Worm (Caenorhabditis elegans) whole organism, mixed stage, embryonic: Measurements from ENCODE around the gene Y40B10A.5.

Source experiments
- blmp-1 ChIP-seq: fragments of 150-350 bp; optimal IDR thresholded peaks from 2 replicates; lab custom pipeline; 2014; ENCODE audit warnings: missing biosample characterization, missing genetic modification characterization
- lin-13 ChIP-seq: fragments of 150-350 bp; optimal IDR thresholded peaks from 2 replicates; lab custom pipeline; 2014; ENCODE audit warnings: missing biosample characterization, missing genetic modification characterization
- mep-1 ChIP-seq: fragments of 150-350 bp; optimal IDR thresholded peaks from 2 replicates; lab custom pipeline; 2017; ENCODE audit warnings: missing biosample characterization, missing genetic modification reagents, missing genetic modification characterization, inconsistent platforms
- nhr-12 ChIP-seq: fragments of 150-350 bp; optimal IDR thresholded peaks from 2 replicates; lab custom pipeline; 2014; ENCODE audit warnings: missing biosample characterization, missing genetic modification characterization
- nhr-237 ChIP-seq: fragments of 150-350 bp; optimal IDR thresholded peaks from 2 replicates; lab custom pipeline; 2014; ENCODE audit warnings: missing biosample characterization, missing genetic modification characterization
- snpc-4 ChIP-seq: fragments of 150-350 bp; optimal IDR thresholded peaks from 2 replicates; lab custom pipeline; 2014; ENCODE audit warnings: missing biosample characterization, missing genetic modification characterization
- sptf-1 ChIP-seq: sonication (generic microtip); optimal IDR thresholded peaks from 2 replicates; lab custom pipeline; 2017; ENCODE audit warnings: mild to moderate bottlenecking, missing genetic modification characterization, moderate library complexity, missing compliant biosample characterization
- tbx-8 ChIP-seq: fragments of 200-800 bp; sonication (Bioruptor generic); optimal IDR thresholded peaks from 2 replicates; lab custom pipeline; 2018; ENCODE audit warnings: mild to moderate bottlenecking, missing genetic modification characterization, moderate library complexity, missing compliant biosample characterization
- unc-62 ChIP-seq: fragments of 150-350 bp; optimal IDR thresholded peaks from 2 replicates; lab custom pipeline; 2014; ENCODE audit warnings: missing biosample characterization, missing genetic modification reagents, missing genetic modification characterization

ce11 chrV:2011777-2012176, 34.1 kb downstream of the Y40B10A.5 start, which contains the start of gene F59A7.7:
- TF ChIP-seq unc-62 (no peak), tbx-8 (GFP tag; lab: Kevin White, UChicago) (no peak), lin-13 (tag; lab: Kevin White, UChicago) (no peak), mep-1 (no peak), sptf-1 (tag; lab: Kevin White, UChicago) (no peak), nhr-12 (tag; lab: Kevin White, UChicago) (no peak), nhr-237 (tag; lab: Kevin White, UChicago) (no peak), blmp-1 (tag; lab: Kevin White, UChicago) (no peak), snpc-4 (tag; lab: Kevin White, UChicago) (no peak)
